Worm (Caenorhabditis elegans) whole organism, L3 larva: ENCODE measurements around the gene cpna-1.

Experiments
- ama-1 ChIP-seq: fragments of 150-350 bp; optimal IDR thresholded peaks from 2 replicates; lab custom pipeline; 2018
- elt-2 ChIP-seq: sonication (generic microtip); optimal IDR thresholded peaks from 2 replicates; lab custom pipeline; 2016; ENCODE audit warnings: missing genetic modification reagents, mild to moderate bottlenecking, missing genetic modification characterization, missing compliant biosample characterization
- unc-39 ChIP-seq: sonication (generic microtip); optimal IDR thresholded peaks from 4 replicates; lab custom pipeline; 2017; ENCODE audit warnings: missing biosample characterization, missing genetic modification characterization

- no peak for TF ChIP-seq unc-39 (tag; lab: Kevin White, UChicago)
- TF ChIP-seq elt-2, result no peak
- no peak for TF ChIP-seq ama-1 (lab: Kevin White, UChicago)
Measured at ce11 chrII:4222469-4222868, 36.0 kb downstream of the cpna-1 start.
